Fruit fly (Drosophila melanogaster) whole organism, embryonic: ENCODE measurements around the gene Ssl2.
A peak's percentile ranks its signal among the peaks of the same experiment; 100 is the strongest.

ENCODE experiments used
- CG17612 ChIP-seq: fragments of 200-800 bp; sonication (Bioruptor generic); IDR thresholded peaks from 2 replicates; pipeline ENCODE4 v1.3.6; 2022; ENCODE audit warnings: missing biosample characterization, missing genetic modification characterization
- CG18476 ChIP-seq: fragments of 200-800 bp; sonication (Bioruptor generic); optimal IDR thresholded peaks from 2 replicates; lab custom pipeline; 2016; ENCODE audit warnings: missing biosample characterization, mild to moderate bottlenecking, missing genetic modification characterization
- Ets65A ChIP-seq: fragments of 200-800 bp; sonication (Bioruptor generic); peaks from one replicate; lab custom pipeline; 2016; ENCODE audit warnings: missing biosample characterization, missing genetic modification characterization
- Med ChIP-seq: fragments of 200-800 bp; sonication (Bioruptor generic); peaks from one replicate; lab custom pipeline; 2016; ENCODE audit warnings: missing biosample characterization, missing genetic modification characterization, mild to moderate bottlenecking, inconsistent platforms, moderate library complexity
- Nf-YB ChIP-seq: fragments of 200-800 bp; sonication (Bioruptor generic); optimal IDR thresholded peaks from 3 replicates; lab custom pipeline; 2019; ENCODE audit warnings: missing biosample characterization, mild to moderate bottlenecking, missing genetic modification characterization, moderate library complexity
- Sry-δ ChIP-seq: fragments of 200-800 bp; sonication (Bioruptor generic); optimal IDR thresholded peaks from 2 replicates; lab custom pipeline; 2016; ENCODE audit warnings: missing biosample characterization, missing genetic modification characterization
- dati ChIP-seq: fragments of 200-800 bp; sonication (Bioruptor generic); IDR thresholded peaks from 2 replicates; pipeline ENCODE4 v1.3.6; 2022; ENCODE audit warnings: missing biosample characterization, missing genetic modification characterization
- fu2 ChIP-seq: fragments of 200-800 bp; sonication (Bioruptor generic); optimal IDR thresholded peaks from 2 replicates; lab custom pipeline; 2016; ENCODE audit warnings: missing biosample characterization, missing genetic modification characterization
- gsb ChIP-seq: fragments of 200-800 bp; sonication (Bioruptor generic); IDR thresholded peaks from 2 replicates; pipeline ENCODE4 v1.3.6; 2022; ENCODE audit warnings: missing biosample characterization, missing genetic modification characterization
- row ChIP-seq: fragments of 200-800 bp; sonication (Bioruptor generic); IDR thresholded peaks from 3 replicates; pipeline ENCODE4 v1.3.6; 2022; ENCODE audit warnings: missing biosample characterization, missing genetic modification characterization
- salm ChIP-seq: fragments of 200-800 bp; sonication (Bioruptor generic); optimal IDR thresholded peaks from 2 replicates; lab custom pipeline; 2018; ENCODE audit warnings: missing biosample characterization, mild to moderate bottlenecking, missing genetic modification characterization
- toy ChIP-seq: fragments of 200-800 bp; sonication (Bioruptor generic); IDR thresholded peaks from 2 replicates; pipeline ENCODE4 v1.3.6; 2022; ENCODE audit warnings: missing biosample characterization, missing genetic modification characterization

DNA sequence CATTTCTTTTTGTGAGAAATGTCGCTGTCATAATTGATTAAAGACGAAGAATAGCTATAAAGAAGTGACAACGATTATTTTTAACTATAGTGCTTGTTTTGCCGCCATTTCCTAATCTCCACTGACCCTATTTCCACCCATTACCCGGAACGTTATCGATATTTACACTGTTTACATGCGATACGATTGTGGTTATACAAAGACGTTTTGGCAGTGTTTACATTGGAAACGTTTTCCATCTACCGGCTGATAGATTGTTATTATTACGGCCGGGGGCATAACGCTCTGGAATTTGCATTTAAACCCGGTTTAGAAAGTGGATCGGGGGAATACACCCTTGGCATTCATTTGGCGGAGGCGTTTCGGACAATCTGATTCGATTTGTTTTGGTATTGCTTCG, 33.8 kb upstream of the Ssl2 start:
- TF ChIP-seq Ets65A (GFP tag; lab: Kevin White, UChicago), result no peak
- TF ChIP-seq Sry-δ (GFP tag; lab: Kevin White, UChicago), result no peak
- TF ChIP-seq CG17612, result no peak
- peak; percentile 81 for TF ChIP-seq Med (GFP tag; lab: Kevin White, UChicago)
- TF ChIP-seq gsb, result no peak
- no peak for TF ChIP-seq Nf-YB (GFP tag; lab: Kevin White, UChicago)
- no peak for TF ChIP-seq toy (GFP tag; lab: Robert Waterston, UW)
- no peak for TF ChIP-seq CG18476 (GFP tag; lab: Kevin White, UChicago)
- TF ChIP-seq row (GFP tag; lab: Robert Waterston, UW), result no peak
- no peak for TF ChIP-seq dati
- no peak for TF ChIP-seq salm (tag; lab: Kevin White, UChicago)
- TF ChIP-seq fu2 (GFP tag; lab: Kevin White, UChicago), result no peak
